Fruit fly (Drosophila melanogaster): ENCODE results near the gene CG7300.

The CG7300 gene

dm6 chr2L:10736993-10737756, 39.3 kb upstream of the CG7300 start, which contains the start of the genes Vha16-5 and CG12299 (continued):
- TF ChIP-seq CG3838 (GFP tag; optimal IDR thresholded peaks at IDR 0.05) (peak; percentile 57), CG18599 (GFP tag; optimal IDR thresholded peaks at IDR 0.05) (no peak), Hey (tag; optimal IDR thresholded peaks at IDR 0.05) (no peak), eyg (GFP tag; optimal IDR thresholded peaks at IDR 0.05) (peak; percentile 74), Tbp (GFP tag; optimal IDR thresholded peaks at IDR 0.05) (no peak), Pdp1 (GFP tag; optimal IDR thresholded peaks at IDR 0.05) (peak; percentile 84 to 88), grn (GFP tag; optimal IDR thresholded peaks at IDR 0.05) (no peak), hth (optimal IDR thresholded peaks at IDR 0.05) (no peak), CG7928 (GFP tag; optimal IDR thresholded peaks at IDR 0.05) (peak; percentile 30), CG33557 (GFP tag; optimal IDR thresholded peaks at IDR 0.05) (no peak), lov (optimal IDR thresholded peaks at IDR 0.05) (no peak), lov (GFP tag; IDR thresholded peaks at IDR 0.05) (peak; percentile 93), aop (GFP tag; IDR thresholded peaks at IDR 0.05) (peak; percentile 87), Gsc (GFP tag; IDR thresholded peaks at IDR 0.05) (0 out of 2 replicates have a peak, but pooled peaks have one; percentile 39), Dref (GFP tag; IDR thresholded peaks at IDR 0.05) (peak; percentile 74), Mad (GFP tag; optimal IDR thresholded peaks at IDR 0.05) (peak; percentile 87), CG34422 (GFP tag; IDR thresholded peaks at IDR 0.05) (peak; percentile 94), dpn (GFP tag; optimal IDR thresholded peaks at IDR 0.05) (peak in 1 of 2 experiments; percentile 90), CG11085 (GFP tag; IDR thresholded peaks at IDR 0.05) (peak; percentile 69), insv (GFP tag; optimal IDR thresholded peaks at IDR 0.05) (no peak), dmrt11E (tag; optimal IDR thresholded peaks at IDR 0.05) (peak; percentile 91), h (optimal IDR thresholded peaks at IDR 0.05) (no peak), CG8281 (tag; optimal IDR thresholded peaks at IDR 0.05) (no peak), nerfin-1 (tag; optimal IDR thresholded peaks at IDR 0.05) (peak; percentile 58), CG9215 (GFP tag; IDR thresholded peaks at IDR 0.05) (peak; percentile 70), sisA (GFP tag; IDR thresholded peaks at IDR 0.05) (peak; percentile 93), Ptx1 (GFP tag; IDR thresholded peaks at IDR 0.05) (peak; percentile 90), CoRest (tag; optimal IDR thresholded peaks at IDR 0.05) (peak; percentile 74), Hr51 (GFP tag; optimal IDR thresholded peaks at IDR 0.05) (peak in 1 of 2 experiments; percentile 90), eve (GFP tag; optimal IDR thresholded peaks at IDR 0.05) (no peak), lmd (GFP tag; IDR thresholded peaks at IDR 0.05) (peak; percentile 92), CG11456 (GFP tag; IDR thresholded peaks at IDR 0.05) (peak; percentile 95), Atf-2 (GFP tag; optimal IDR thresholded peaks at IDR 0.05) (peak; percentile 71), Nf-YA (GFP tag; IDR thresholded peaks at IDR 0.05) (peak; percentile 74; the same call in 1 of the 2 replicates), CG2120 (GFP tag; optimal IDR thresholded peaks at IDR 0.05) (peak; percentile 93), CHES-1-like (GFP tag; optimal IDR thresholded peaks at IDR 0.05) (peak; percentile 87), Side (GFP tag; optimal IDR thresholded peaks at IDR 0.05) (peak; percentile 67), CG13424 (tag; optimal IDR thresholded peaks at IDR 0.05) (peak; percentile 92), CG10543 (GFP tag; optimal IDR thresholded peaks at IDR 0.05) (peak; percentile 43), Lpt (GFP tag; optimal IDR thresholded peaks at IDR 0.05) (no peak), CG3726 (GFP tag; IDR thresholded peaks at IDR 0.05) (peak; percentile 63; the same call in 2 of the 3 replicates), CG2712 (tag; optimal IDR thresholded peaks at IDR 0.05) (peak; percentile 81), HHEX (GFP tag; optimal IDR thresholded peaks at IDR 0.05) (peak; percentile 44), sens-2 (GFP tag; IDR thresholded peaks at IDR 0.05) (peak; percentile 63; the same call in 1 of the 2 replicates), fru (optimal IDR thresholded peaks at IDR 0.05) (no peak), CG13775 (GFP tag; optimal IDR thresholded peaks at IDR 0.05) (peak; percentile 91), CG4282 (GFP tag; optimal IDR thresholded peaks at IDR 0.05) (peak; percentile 93), z (GFP tag; IDR thresholded peaks at IDR 0.05) (no peak), CG8388 (GFP tag; optimal IDR thresholded peaks at IDR 0.05) (peak; percentile 39), CG15601 (tag; optimal IDR thresholded peaks at IDR 0.05) (peak; percentile 76), Myb (GFP tag; optimal IDR thresholded peaks at IDR 0.05) (peak; percentile 81)
